Worm (Caenorhabditis elegans): ENCODE results near the gene hpo-36.

- TF ChIP-seq lin-15B (tag; optimal IDR thresholded peaks at IDR 0.05), result no peak
- TF ChIP-seq fos-1 (tag; optimal IDR thresholded peaks at IDR 0.05), result no peak
- TF ChIP-seq nhr-28 (tag; optimal IDR thresholded peaks at IDR 0.05), result no peak
- no peak for TF ChIP-seq jun-1 (tag; optimal IDR thresholded peaks at IDR 0.05)
- TF ChIP-seq elt-3 (tag; optimal IDR thresholded peaks at IDR 0.05), result no peak
- TF ChIP-seq ceh-9 (tag; optimal IDR thresholded peaks at IDR 0.05), result no peak
- no peak for TF ChIP-seq elt-2 (tag; optimal IDR thresholded peaks at IDR 0.05)
- peak; percentile 11 for TF ChIP-seq nfya-1 (tag; optimal IDR thresholded peaks at IDR 0.05; ENCODE audit: insufficient read depth)
- no peak for TF ChIP-seq elt-1 (tag; optimal IDR thresholded peaks at IDR 0.05)
- TF ChIP-seq unc-39 (tag; optimal IDR thresholded peaks at IDR 0.05), result no peak
- TF ChIP-seq R02D3.7 (tag; optimal IDR thresholded peaks at IDR 0.05), result no peak
- no peak for TF ChIP-seq ama-1 (optimal IDR thresholded peaks at IDR 0.05)
- no peak for TF ChIP-seq sea-2 (GFP tag; optimal IDR thresholded peaks at IDR 0.05)
Measured at ce11 chrV:3695254-3695653, 43.9 kb downstream of the hpo-36 start.
